Fruit fly (Drosophila melanogaster): ENCODE data around the gene Brf.
A peak's percentile ranks its signal among the peaks of the same experiment; 100 is the strongest.

Brf gene

DNA sequence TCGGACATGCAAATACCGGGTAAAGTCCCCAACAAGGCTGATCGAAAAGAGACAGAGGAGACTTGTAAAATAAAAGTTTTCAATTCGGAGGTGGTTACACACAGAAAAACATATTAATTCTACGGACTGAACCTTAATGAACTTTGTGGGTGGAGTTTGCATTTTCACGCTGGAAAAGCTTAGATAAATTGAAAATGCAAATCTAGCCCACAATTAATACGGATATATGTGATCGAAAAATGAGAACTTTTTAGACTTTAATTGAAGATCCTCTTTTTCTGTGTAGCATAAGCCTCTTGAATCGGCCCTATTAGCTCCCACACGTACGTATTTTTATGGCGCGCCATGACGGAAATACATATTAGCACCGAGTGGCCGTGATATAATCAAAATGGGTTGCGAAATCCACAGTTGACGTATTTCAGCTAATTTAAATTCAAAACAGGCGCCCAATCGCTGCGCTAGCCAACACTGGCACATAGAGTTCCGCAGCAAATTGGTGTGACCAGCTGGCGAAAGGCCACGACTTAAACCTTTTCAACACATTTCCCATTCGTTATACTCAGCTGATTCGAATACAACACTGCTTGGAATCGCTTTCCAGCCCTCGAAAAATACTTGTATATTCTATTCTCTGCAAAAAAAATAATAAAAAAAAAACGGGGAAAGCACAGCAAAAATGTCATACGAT is 5.7 kb downstream of the Brf start (continued):
- peak; percentile 67 for TF ChIP-seq CG2712 (tag; optimal IDR thresholded peaks at IDR 0.05)
- TF ChIP-seq p53 (GFP tag; optimal IDR thresholded peaks at IDR 0.05) = peak; percentile 40
- TF ChIP-seq toy (GFP tag; IDR thresholded peaks at IDR 0.05) = no peak
- TF ChIP-seq tin (GFP tag; optimal IDR thresholded peaks at IDR 0.05) = peak; percentile 69
- peak; percentile 84 for TF ChIP-seq gfzf (GFP tag; optimal IDR thresholded peaks at IDR 0.05)
- TF ChIP-seq CG16815 (GFP tag; optimal IDR thresholded peaks at IDR 0.05) = no peak
- no peak for TF ChIP-seq Abd-B (GFP tag; optimal IDR thresholded peaks at IDR 0.05)
- no peak for TF ChIP-seq fru (optimal IDR thresholded peaks at IDR 0.05)
- TF ChIP-seq Doc3 (GFP tag; IDR thresholded peaks at IDR 0.05; ENCODE audit: partially characterized antibody) = no peak
- TF ChIP-seq bigmax (GFP tag; optimal IDR thresholded peaks at IDR 0.05) = peak; percentile 38
- TF ChIP-seq CG9876 (GFP tag; optimal IDR thresholded peaks at IDR 0.05) = no peak
- peak; percentile 22 for TF ChIP-seq CG4424 (GFP tag; optimal IDR thresholded peaks at IDR 0.05)
- TF ChIP-seq Hr3 (GFP tag; optimal IDR thresholded peaks at IDR 0.05) = peak; percentile 2
- TF ChIP-seq Dip3 (GFP tag; optimal IDR thresholded peaks at IDR 0.05) = peak; percentile 32
- peak; percentile 47 for TF ChIP-seq nom (GFP tag; optimal IDR thresholded peaks at IDR 0.05)
- TF ChIP-seq gsb (GFP tag; IDR thresholded peaks at IDR 0.05) = peak; percentile 46; the same call in 1 of the 2 replicates
- TF ChIP-seq E2f2 (GFP tag; IDR thresholded peaks at IDR 0.05) = peak; percentile 98
- peak; percentile 64 for TF ChIP-seq CG11247 (GFP tag; IDR thresholded peaks at IDR 0.05)
- peak; percentile 34 for TF ChIP-seq CG2875 (GFP tag; optimal IDR thresholded peaks at IDR 0.05)
- 0 out of 2 replicates have a peak, but pooled peaks have one; percentile 15 for TF ChIP-seq stc (GFP tag; IDR thresholded peaks at IDR 0.05)
- TF ChIP-seq CG12391 (tag; optimal IDR thresholded peaks at IDR 0.05) = peak; percentile 56
- peak; percentile 3 for TF ChIP-seq gcm2 (GFP tag; optimal IDR thresholded peaks at IDR 0.05)
- no peak for TF ChIP-seq ab (GFP tag; optimal IDR thresholded peaks at IDR 0.05)
- peak; percentile 74 for TF ChIP-seq YL-1 (GFP tag; optimal IDR thresholded peaks at IDR 0.05)
- TF ChIP-seq CG34422 (GFP tag; IDR thresholded peaks at IDR 0.05) = no peak; the same call in 2 of the 3 replicates
- peak; percentile 37 for TF ChIP-seq CG12104 (GFP tag; optimal IDR thresholded peaks at IDR 0.05)
- TF ChIP-seq CG15479 (GFP tag; optimal IDR thresholded peaks at IDR 0.05) = no peak
- peak; percentile 91 for TF ChIP-seq vvl (GFP tag; IDR thresholded peaks at IDR 0.05)
- peak; percentile 95 for TF ChIP-seq Vsx1 (GFP tag; optimal IDR thresholded peaks at IDR 0.05)
- TF ChIP-seq TFAM (GFP tag; optimal IDR thresholded peaks at IDR 0.05) = no peak
- no peak for TF ChIP-seq Awh (GFP tag; IDR thresholded peaks at IDR 0.05)
- no peak for TF ChIP-seq kah (GFP tag; optimal IDR thresholded peaks at IDR 0.05)
- TF ChIP-seq HHEX (GFP tag; optimal IDR thresholded peaks at IDR 0.05) = peak; percentile 23
- TF ChIP-seq bowl (GFP tag; IDR thresholded peaks at IDR 0.05) = no peak
- peak; percentile 57 for TF ChIP-seq vfl (GFP tag; optimal IDR thresholded peaks at IDR 0.05)
- no peak for TF ChIP-seq hb (GFP tag; IDR thresholded peaks at IDR 0.05; ENCODE audit: partially characterized antibody)
- TF ChIP-seq tna (GFP tag; IDR thresholded peaks at IDR 0.05; ENCODE audit: partially characterized antibody) = no peak; the same call in 1 of the 2 replicates
- TF ChIP-seq Atf6 (GFP tag; IDR thresholded peaks at IDR 0.05) = peak; percentile 80
- peak; percentile 61 for TF ChIP-seq CG13424 (tag; optimal IDR thresholded peaks at IDR 0.05)
- TF ChIP-seq CG9817 (tag; optimal IDR thresholded peaks at IDR 0.05) = peak; percentile 38
- TF ChIP-seq CG11504 (tag; optimal IDR thresholded peaks at IDR 0.05) = peak; percentile 71
- TF ChIP-seq slp2 (GFP tag; optimal IDR thresholded peaks at IDR 0.05) = no peak
- TF ChIP-seq Hmr (GFP tag; optimal IDR thresholded peaks at IDR 0.05) = peak; percentile 83
- TF ChIP-seq Side (GFP tag; optimal IDR thresholded peaks at IDR 0.05) = peak; percentile 65
- TF ChIP-seq jing (GFP tag; optimal IDR thresholded peaks at IDR 0.05) = peak; percentile 23
- peak; percentile 66 for TF ChIP-seq Sry-δ (GFP tag; optimal IDR thresholded peaks at IDR 0.05)
- TF ChIP-seq Dip2 (GFP tag; IDR thresholded peaks at IDR 0.05) = no peak
- peak; percentile 72 for TF ChIP-seq CG3847 (GFP tag; IDR thresholded peaks at IDR 0.05)
- TF ChIP-seq chinmo (GFP tag; IDR thresholded peaks at IDR 0.05; ENCODE audit: partially characterized antibody) = no peak; the same call in 3 of the 4 replicates
- peak; percentile 63 for TF ChIP-seq CG32532 (GFP tag; IDR thresholded peaks at IDR 0.05)
